Fruit fly (Drosophila melanogaster): ENCODE measurements around the gene qtc.

dm6 chr2L:5085561-5085960, 24.9 kb downstream of the qtc start:
- no peak for TF ChIP-seq CG8478 (optimal IDR thresholded peaks at IDR 0.05)
- TF ChIP-seq CTCF (optimal IDR thresholded peaks at IDR 0.05): no peak

Data from S2 (cell line).